Fruit fly (Drosophila melanogaster) whole organism, embryonic: ENCODE results near the gene CG16957.

Experiments
- ATbp ChIP-seq: fragments of 200-800 bp; sonication (Bioruptor generic); optimal IDR thresholded peaks from 2 replicates; lab custom pipeline; 2017; ENCODE audit warnings: missing biosample characterization, mild to moderate bottlenecking, missing genetic modification characterization, missing genetic modification reagents
- CG10366 ChIP-seq: fragments of 200-800 bp; sonication (Bioruptor generic); IDR thresholded peaks from 2 replicates; pipeline ENCODE4 v1.3.6; 2022; ENCODE audit warnings: missing biosample characterization, missing genetic modification characterization
- CG10543 ChIP-seq: fragments of 200-800 bp; sonication (Bioruptor generic); optimal IDR thresholded peaks from 3 replicates; lab custom pipeline; 2017; ENCODE audit warnings: missing biosample characterization, mild to moderate bottlenecking, missing genetic modification characterization, moderate library complexity
- CG10654 ChIP-seq: fragments of 200-800 bp; sonication (Bioruptor generic); optimal IDR thresholded peaks from 2 replicates; lab custom pipeline; 2016; ENCODE audit warnings: missing biosample characterization, missing genetic modification characterization
- CG11247 ChIP-seq: fragments of 200-800 bp; sonication (Bioruptor generic); IDR thresholded peaks from 2 replicates; pipeline ENCODE4 v1.3.6; 2022; ENCODE audit warnings: missing biosample characterization, missing genetic modification characterization
- CG11398 ChIP-seq: fragments of 200-800 bp; sonication (Bioruptor generic); optimal IDR thresholded peaks from 2 replicates; lab custom pipeline; 2016; ENCODE audit warnings: missing biosample characterization, missing genetic modification characterization
- CG13624 ChIP-seq: fragments of 200-800 bp; sonication (Bioruptor generic); optimal IDR thresholded peaks from 2 replicates; lab custom pipeline; 2016; ENCODE audit warnings: missing biosample characterization, missing genetic modification characterization
- CG16863 ChIP-seq: fragments of 200-800 bp; sonication (Bioruptor generic); optimal IDR thresholded peaks from 3 replicates; lab custom pipeline; 2016; ENCODE audit warnings: missing biosample characterization, missing genetic modification characterization
- CG1832 ChIP-seq: fragments of 200-800 bp; sonication (Bioruptor generic); optimal IDR thresholded peaks from 2 replicates; lab custom pipeline; 2017; ENCODE audit warnings: missing biosample characterization, mild to moderate bottlenecking, missing genetic modification characterization, inconsistent platforms
- CG2712 ChIP-seq: fragments of 200-800 bp; optimal IDR thresholded peaks from 3 replicates; lab custom pipeline; 2019; ENCODE audit warnings: missing biosample characterization, mild to moderate bottlenecking, missing genetic modification characterization, moderate library complexity
- CG31365 ChIP-seq: fragments of 200-800 bp; sonication (Bioruptor generic); optimal IDR thresholded peaks from 2 replicates; lab custom pipeline; 2018; ENCODE audit warnings: missing biosample characterization, mild to moderate bottlenecking, missing genetic modification characterization
- CG32532 ChIP-seq: fragments of 200-800 bp; sonication (Bioruptor generic); IDR thresholded peaks from 2 replicates; pipeline ENCODE4 v1.3.6; 2022; ENCODE audit warnings: missing biosample characterization, missing genetic modification characterization
- CG3726 ChIP-seq: fragments of 200-800 bp; sonication (Bioruptor generic); IDR thresholded peaks from 3 replicates; pipeline ENCODE4, ENCODE4 v1.3.6; 2022; ENCODE audit warnings: missing biosample characterization, missing genetic modification characterization
- CG4854 ChIP-seq: fragments of 200-800 bp; sonication (Bioruptor generic); optimal IDR thresholded peaks from 2 replicates; lab custom pipeline; 2016; ENCODE audit warnings: missing biosample characterization, missing genetic modification characterization, inconsistent platforms
- CG6272 ChIP-seq: fragments of 200-800 bp; sonication (Bioruptor generic); IDR thresholded peaks from 2 replicates; pipeline ENCODE4 v1.3.6; 2022; ENCODE audit warnings: missing biosample characterization, missing genetic modification characterization
- CG6654 ChIP-seq: fragments of 200-800 bp; sonication (Bioruptor generic); optimal IDR thresholded peaks from 2 replicates; lab custom pipeline; 2017; ENCODE audit warnings: missing biosample characterization, mild to moderate bottlenecking, missing genetic modification characterization
- CG6813 ChIP-seq: fragments of 200-800 bp; sonication (Bioruptor generic); optimal IDR thresholded peaks from 2 replicates; lab custom pipeline; 2017; ENCODE audit warnings: missing biosample characterization, missing genetic modification characterization, mild to moderate bottlenecking, moderate library complexity, missing genetic modification reagents
- CG7271 ChIP-seq: fragments of 200-800 bp; sonication (Bioruptor generic); optimal IDR thresholded peaks from 2 replicates; lab custom pipeline; 2018; ENCODE audit warnings: missing biosample characterization, mild to moderate bottlenecking, missing genetic modification characterization, moderate library complexity
- CG7556 ChIP-seq: fragments of 200-800 bp; sonication (Bioruptor generic); optimal IDR thresholded peaks from 2 replicates; lab custom pipeline; 2017; ENCODE audit warnings: missing biosample characterization, mild to moderate bottlenecking, missing genetic modification characterization
- CG8281 ChIP-seq: fragments of 200-800 bp; sonication (Bioruptor generic); optimal IDR thresholded peaks from 2 replicates; lab custom pipeline; 2018; ENCODE audit warnings: missing biosample characterization, mild to moderate bottlenecking, missing genetic modification characterization, moderate library complexity
- CkIIα-i1 ChIP-seq: fragments of 200-800 bp; sonication (Bioruptor generic); IDR thresholded peaks from 2 replicates; pipeline ENCODE4 v1.3.6; 2022; ENCODE audit warnings: missing biosample characterization, missing genetic modification characterization
- D19B ChIP-seq: fragments of 200-800 bp; sonication (Bioruptor generic); optimal IDR thresholded peaks from 2 replicates; lab custom pipeline; 2017; ENCODE audit warnings: missing biosample characterization, mild to moderate bottlenecking, missing genetic modification characterization
- Fer3 ChIP-seq: fragments of 200-800 bp; sonication (Bioruptor generic); optimal IDR thresholded peaks from 2 replicates; lab custom pipeline; 2018; ENCODE audit warnings: missing biosample characterization, mild to moderate bottlenecking, missing genetic modification characterization, moderate library complexity
- Hr39 ChIP-seq: fragments of >200 bp; optimal IDR thresholded peaks from 2 replicates; lab custom pipeline; 2017
- Kr ChIP-seq: fragments of 200-800 bp; sonication (Bioruptor generic); optimal IDR thresholded peaks from 2 replicates; lab custom pipeline; 2017; ENCODE audit warnings: missing biosample characterization, mild to moderate bottlenecking, missing genetic modification characterization
- Lim3 ChIP-seq: fragments of 200-800 bp; sonication (Bioruptor generic); IDR thresholded peaks from 2 replicates; pipeline ENCODE4 v1.3.6; 2022; ENCODE audit warnings: missing biosample characterization, missing genetic modification characterization
- Lpt ChIP-seq: fragments of >200 bp; optimal IDR thresholded peaks from 2 replicates; lab custom pipeline; 2018; ENCODE audit warnings: missing biosample characterization, missing genetic modification characterization
- Med ChIP-seq: fragments of 200-800 bp; sonication (Bioruptor generic); peaks from one replicate; lab custom pipeline; 2016; ENCODE audit warnings: missing biosample characterization, missing genetic modification characterization, mild to moderate bottlenecking, inconsistent platforms, moderate library complexity
- NK7.1 ChIP-seq: fragments of 200-800 bp; sonication (Bioruptor generic); optimal IDR thresholded peaks from 3 replicates; lab custom pipeline; 2016; ENCODE audit warnings: missing biosample characterization, missing genetic modification characterization
- Nf-YA ChIP-seq: fragments of 200-800 bp; sonication (Bioruptor generic); IDR thresholded peaks from 2 replicates; pipeline ENCODE4 v1.3.6; 2022; ENCODE audit warnings: missing biosample characterization, missing genetic modification characterization
- Ravus ChIP-seq: fragments of 200-800 bp; sonication (Bioruptor generic); IDR thresholded peaks from 2 replicates; pipeline ENCODE4 v1.3.6; 2022; ENCODE audit warnings: missing biosample characterization, missing genetic modification characterization
- TFAM ChIP-seq: fragments of 200-800 bp; sonication (Bioruptor generic); optimal IDR thresholded peaks from 2 replicates; lab custom pipeline; 2017; ENCODE audit warnings: missing biosample characterization, missing genetic modification characterization, inconsistent platforms
- ac ChIP-seq: fragments of 200-800 bp; sonication (Bioruptor generic); optimal IDR thresholded peaks from 3 replicates; lab custom pipeline; 2017; ENCODE audit warnings: missing biosample characterization, mild to moderate bottlenecking, missing genetic modification characterization
- bowl ChIP-seq: fragments of 200-800 bp; sonication (Bioruptor generic); IDR thresholded peaks from 2 replicates; pipeline ENCODE4 v1.3.6; 2022; ENCODE audit warnings: missing biosample characterization, missing genetic modification characterization
- crol ChIP-seq: fragments of 200-800 bp; sonication (Bioruptor generic); IDR thresholded peaks from 2 replicates; pipeline ENCODE4 v1.3.6; 2022; ENCODE audit warnings: missing biosample characterization, missing genetic modification characterization
- dysf ChIP-seq: fragments of 200-800 bp; sonication (Bioruptor generic); IDR thresholded peaks from 3 replicates; pipeline ENCODE4 v1.3.6; 2022; ENCODE audit warnings: missing biosample characterization, missing genetic modification characterization
- exex ChIP-seq: fragments of 200-800 bp; sonication (Bioruptor generic); optimal IDR thresholded peaks from 4 replicates; lab custom pipeline; 2018; ENCODE audit warnings: missing biosample characterization, mild to moderate bottlenecking, missing genetic modification characterization, moderate library complexity
- gem ChIP-seq: fragments of 200-800 bp; sonication (Bioruptor generic); optimal IDR thresholded peaks from 2 replicates; lab custom pipeline; 2019; ENCODE audit warnings: missing biosample characterization, mild to moderate bottlenecking, missing genetic modification characterization, moderate library complexity
- grau ChIP-seq: fragments of 200-800 bp; optimal IDR thresholded peaks from 3 replicates; lab custom pipeline; 2019; ENCODE audit warnings: missing biosample characterization, mild to moderate bottlenecking, missing genetic modification characterization, moderate library complexity
- ham ChIP-seq: fragments of 200-800 bp; sonication (Bioruptor generic); IDR thresholded peaks from 2 replicates; pipeline ENCODE4 v1.3.6; 2022; ENCODE audit warnings: missing biosample characterization, missing genetic modification characterization
- lmd ChIP-seq: fragments of 200-800 bp; sonication (Bioruptor generic); IDR thresholded peaks from 2 replicates; pipeline ENCODE4 v1.3.6; 2022; ENCODE audit warnings: missing biosample characterization, missing genetic modification characterization
- mam ChIP-seq: fragments of 200-800 bp; sonication (Bioruptor generic); optimal IDR thresholded peaks from 3 replicates; lab custom pipeline; 2016; ENCODE audit warnings: missing biosample characterization, missing genetic modification characterization
- nerfin-1 ChIP-seq: fragments of 200-800 bp; sonication (Bioruptor generic); optimal IDR thresholded peaks from 3 replicates; lab custom pipeline; 2019; ENCODE audit warnings: missing biosample characterization, mild to moderate bottlenecking, missing genetic modification characterization, moderate library complexity
- nom ChIP-seq: fragments of 200-800 bp; sonication (Bioruptor generic); optimal IDR thresholded peaks from 2 replicates; lab custom pipeline; 2017; ENCODE audit warnings: missing biosample characterization, missing genetic modification characterization, mild to moderate bottlenecking, moderate library complexity, missing genetic modification reagents
- peb ChIP-seq: fragments of 200-800 bp; sonication (Bioruptor generic); IDR thresholded peaks from 2 replicates; pipeline ENCODE4 v1.3.6; 2022; ENCODE audit warnings: missing biosample characterization, missing genetic modification characterization
- repo ChIP-seq: fragments of 200-800 bp; sonication (Bioruptor generic); optimal IDR thresholded peaks from 2 replicates; lab custom pipeline; 2016; ENCODE audit warnings: missing biosample characterization, missing genetic modification characterization
- rib ChIP-seq: fragments of 200-800 bp; sonication (Bioruptor generic); IDR thresholded peaks from 2 replicates; pipeline ENCODE4 v1.3.6; 2022; ENCODE audit warnings: missing biosample characterization, missing genetic modification characterization
- row ChIP-seq: fragments of 200-800 bp; sonication (Bioruptor generic); IDR thresholded peaks from 3 replicates; pipeline ENCODE4 v1.3.6; 2022; ENCODE audit warnings: missing biosample characterization, missing genetic modification characterization
- salm ChIP-seq: fragments of 200-800 bp; sonication (Bioruptor generic); optimal IDR thresholded peaks from 2 replicates; lab custom pipeline; 2018; ENCODE audit warnings: missing biosample characterization, mild to moderate bottlenecking, missing genetic modification characterization
- tgo ChIP-seq: fragments of 200-800 bp; sonication (Bioruptor generic); IDR thresholded peaks from 3 replicates; pipeline ENCODE4 v1.3.6; 2022; ENCODE audit warnings: missing biosample characterization, missing genetic modification characterization
- tin ChIP-seq: fragments of 200-800 bp; sonication (Bioruptor generic); optimal IDR thresholded peaks from 3 replicates; lab custom pipeline; 2016; ENCODE audit warnings: missing biosample characterization, missing genetic modification characterization
- zen ChIP-seq: fragments of 200-800 bp; sonication (Bioruptor generic); optimal IDR thresholded peaks from 3 replicates; lab custom pipeline; 2018; ENCODE audit warnings: missing biosample characterization, mild to moderate bottlenecking, missing genetic modification characterization, moderate library complexity

Gene CG16957

DNA sequence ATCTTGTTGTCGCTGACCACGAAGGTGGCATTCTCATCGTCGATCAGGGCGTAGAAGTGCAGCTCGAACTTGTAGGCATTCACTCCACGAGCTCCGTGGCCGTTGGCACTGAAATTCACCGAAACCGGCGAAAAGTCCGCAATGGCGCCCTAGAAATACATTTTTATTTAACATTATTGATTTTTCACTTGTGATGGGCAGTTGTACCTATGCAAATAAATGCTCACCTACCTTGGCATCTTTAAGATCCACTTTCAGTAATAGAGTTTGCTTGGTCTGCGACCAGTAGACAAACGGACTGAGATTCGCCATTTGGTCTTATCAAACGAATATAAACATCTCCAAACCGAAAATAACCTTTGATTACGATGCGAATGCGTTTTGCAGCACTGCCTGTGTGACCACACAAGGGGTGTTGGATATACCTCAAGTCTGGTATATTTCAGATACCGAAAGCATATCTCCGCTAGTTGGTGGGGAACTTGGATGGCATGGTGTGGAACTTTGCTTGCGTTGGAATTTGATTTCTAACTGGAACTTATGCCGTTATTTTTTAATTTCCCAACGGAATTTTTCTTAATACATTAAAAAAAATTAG lies 49.4 kb upstream of the CG16957 start, which contains the start of gene Hacd2 (continued):
- TF ChIP-seq CG10654 (GFP tag; lab: Kevin White, UChicago) = no peak
- TF ChIP-seq row (GFP tag; lab: Robert Waterston, UW) = 0 out of 3 replicates have a peak, but pooled peaks have one; percentile 13
- TF ChIP-seq CG6813 (GFP tag; lab: Kevin White, UChicago) = no peak
- TF ChIP-seq Lim3 (GFP tag; lab: Robert Waterston, UW) = no peak
- TF ChIP-seq Nf-YA (GFP tag; lab: Robert Waterston, UW) = no peak
- TF ChIP-seq CG6272 (GFP tag; lab: Robert Waterston, UW) = 0 out of 2 replicates have a peak, but pooled peaks have one; percentile 16
- peak; percentile 53 for TF ChIP-seq CG13624 (GFP tag; lab: Kevin White, UChicago)
- no peak for TF ChIP-seq CG1832 (GFP tag; lab: Kevin White, UChicago)
- TF ChIP-seq salm = no peak
- TF ChIP-seq CG6654 (GFP tag; lab: Kevin White, UChicago) = no peak
- TF ChIP-seq CG8281 (tag; lab: Kevin White, UChicago) = no peak
- no peak for TF ChIP-seq CG10543 (GFP tag; lab: Kevin White, UChicago)
- no peak for TF ChIP-seq Ravus (GFP tag; lab: Robert Waterston, UW)
- TF ChIP-seq crol (GFP tag; lab: Robert Waterston, UW) = no peak
- no peak for TF ChIP-seq Hr39 (lab: Kevin White, UChicago)
- TF ChIP-seq CG3726 (GFP tag; lab: Robert Waterston, UW) = no peak
- no peak for TF ChIP-seq nom
- no peak for TF ChIP-seq Lpt
- peak; percentile 37 for TF ChIP-seq CG4854
- TF ChIP-seq bowl = no peak
- TF ChIP-seq grau (tag; lab: Kevin White, UChicago) = no peak
- TF ChIP-seq dysf = no peak
- TF ChIP-seq CG11398 (GFP tag; lab: Kevin White, UChicago) = no peak
- TF ChIP-seq CG10366 (GFP tag; lab: Robert Waterston, UW) = no peak
- no peak for TF ChIP-seq repo (GFP tag; lab: Kevin White, UChicago)
- TF ChIP-seq ATbp = no peak
- TF ChIP-seq tin (GFP tag; lab: Kevin White, UChicago) = peak; percentile 6
- TF ChIP-seq nerfin-1 = no peak
- peak; percentile 82 for TF ChIP-seq Med (GFP tag; lab: Kevin White, UChicago)
- TF ChIP-seq NK7.1 (GFP tag; lab: Kevin White, UChicago) = no peak
- TF ChIP-seq ham (GFP tag; lab: Robert Waterston, UW) = no peak
- no peak for TF ChIP-seq D19B
- TF ChIP-seq tgo = no peak
- no peak for TF ChIP-seq Kr (GFP tag; lab: Kevin White, UChicago)
- TF ChIP-seq CG2712 (tag; lab: Kevin White, UChicago) = no peak
- TF ChIP-seq CG16863 (GFP tag; lab: Kevin White, UChicago) = no peak
- TF ChIP-seq CG31365 (tag; lab: Kevin White, UChicago) = no peak
- TF ChIP-seq exex (tag; lab: Kevin White, UChicago) = no peak
- TF ChIP-seq CkIIα-i1 (GFP tag; lab: Robert Waterston, UW) = no peak
- no peak for TF ChIP-seq TFAM (GFP tag; lab: Kevin White, UChicago)
- no peak for TF ChIP-seq peb
- peak; percentile 41 for TF ChIP-seq mam (GFP tag; lab: Kevin White, UChicago)
- TF ChIP-seq gem (tag; lab: Kevin White, UChicago) = no peak
- no peak for TF ChIP-seq ac
- TF ChIP-seq CG7556 (GFP tag; lab: Kevin White, UChicago) = no peak
- TF ChIP-seq Fer3 (tag; lab: Kevin White, UChicago) = no peak
- no peak for TF ChIP-seq CG32532 (GFP tag; lab: Robert Waterston, UW)
- TF ChIP-seq CG7271 (tag; lab: Kevin White, UChicago) = no peak
- no peak for TF ChIP-seq CG11247 (GFP tag; lab: Robert Waterston, UW)
- TF ChIP-seq rib (GFP tag; lab: Robert Waterston, UW) = peak; percentile 32; the same call in 1 of the 2 replicates
- no peak for TF ChIP-seq zen (tag; lab: Kevin White, UChicago)
- no peak; the same call in 1 of the 2 replicates for TF ChIP-seq lmd (GFP tag; lab: Robert Waterston, UW)
